Worm (Caenorhabditis elegans) whole organism, mixed stage, embryonic: ENCODE results near the gene F25B5.6.

Source experiments
- M03D4.4 ChIP-seq: sonication (generic microtip); optimal IDR thresholded peaks from 2 replicates; lab custom pipeline; 2017; ENCODE audit warnings: mild to moderate bottlenecking, missing genetic modification characterization, missing compliant biosample characterization
- bed-3 ChIP-seq: fragments of 200-800 bp; sonication (Bioruptor generic); optimal IDR thresholded peaks from 3 replicates; lab custom pipeline; 2018; ENCODE audit warnings: mild to moderate bottlenecking, missing genetic modification characterization, moderate library complexity, missing compliant biosample characterization
- blmp-1 ChIP-seq: fragments of 150-350 bp; optimal IDR thresholded peaks from 2 replicates; lab custom pipeline; 2014; ENCODE audit warnings: missing biosample characterization, missing genetic modification characterization
- ceh-39 ChIP-seq: fragments of 150-350 bp; optimal IDR thresholded peaks from 2 replicates; lab custom pipeline; 2014; ENCODE audit warnings: missing biosample characterization, missing genetic modification characterization
- ceh-43 ChIP-seq: fragments of 200-800 bp; sonication (Bioruptor generic); optimal IDR thresholded peaks from 2 replicates; lab custom pipeline; 2018; ENCODE audit warnings: mild to moderate bottlenecking, missing genetic modification characterization, moderate library complexity, missing compliant biosample characterization
- ceh-83 ChIP-seq: fragments of 200-800 bp; sonication (Bioruptor generic); optimal IDR thresholded peaks from 2 replicates; lab custom pipeline; 2018; ENCODE audit warnings: mild to moderate bottlenecking, missing genetic modification characterization, missing compliant biosample characterization
- ces-1 ChIP-seq: fragments of 150-350 bp; optimal IDR thresholded peaks from 2 replicates; lab custom pipeline; 2014; ENCODE audit warnings: missing biosample characterization, missing genetic modification reagents, missing genetic modification characterization
- cnd-1 ChIP-seq: fragments of 200-800 bp; sonication (Bioruptor generic); optimal IDR thresholded peaks from 2 replicates; lab custom pipeline; 2018; ENCODE audit warnings: mild to moderate bottlenecking, missing genetic modification characterization, missing compliant biosample characterization
- elt-3 ChIP-seq: fragments of 150-350 bp; optimal IDR thresholded peaks from 2 replicates; lab custom pipeline; 2014; ENCODE audit warnings: missing biosample characterization, missing genetic modification characterization
- flh-1 ChIP-seq: fragments of 200-800 bp; sonication (Bioruptor generic); optimal IDR thresholded peaks from 2 replicates; lab custom pipeline; 2018; ENCODE audit warnings: mild to moderate bottlenecking, missing genetic modification characterization, moderate library complexity, missing compliant biosample characterization
- ham-2 ChIP-seq: fragments of 200-800 bp; sonication (Bioruptor generic); optimal IDR thresholded peaks from 2 replicates; lab custom pipeline; 2018; ENCODE audit warnings: mild to moderate bottlenecking, missing genetic modification characterization, missing compliant biosample characterization
- hlh-1 ChIP-seq: fragments of 150-350 bp; optimal IDR thresholded peaks from 2 replicates; lab custom pipeline; 2014; ENCODE audit warnings: missing biosample characterization, missing genetic modification reagents, missing genetic modification characterization
- lin-13 ChIP-seq: fragments of 150-350 bp; optimal IDR thresholded peaks from 2 replicates; lab custom pipeline; 2014; ENCODE audit warnings: missing biosample characterization, missing genetic modification characterization
- lin-32 ChIP-seq: fragments of 200-800 bp; sonication (Bioruptor generic); optimal IDR thresholded peaks from 2 replicates; lab custom pipeline; 2018; ENCODE audit warnings: mild to moderate bottlenecking, missing genetic modification characterization, missing compliant biosample characterization
- lsy-2 ChIP-seq: fragments of 150-350 bp; optimal IDR thresholded peaks from 2 replicates; lab custom pipeline; 2014; ENCODE audit warnings: missing biosample characterization, missing genetic modification characterization
- mab-5 ChIP-seq: fragments of 150-350 bp; optimal IDR thresholded peaks from 2 replicates; lab custom pipeline; 2014; ENCODE audit warnings: missing biosample characterization, missing genetic modification characterization
- mep-1 ChIP-seq: fragments of 150-350 bp; optimal IDR thresholded peaks from 2 replicates; lab custom pipeline; 2017; ENCODE audit warnings: missing biosample characterization, missing genetic modification reagents, missing genetic modification characterization, inconsistent platforms
- mls-2 ChIP-seq: sonication (generic microtip); optimal IDR thresholded peaks from 2 replicates; lab custom pipeline; 2016; ENCODE audit warnings: mild to moderate bottlenecking, missing genetic modification characterization, moderate library complexity, missing compliant biosample characterization
- nhr-12 ChIP-seq: fragments of 150-350 bp; optimal IDR thresholded peaks from 2 replicates; lab custom pipeline; 2014; ENCODE audit warnings: missing biosample characterization, missing genetic modification characterization
- nhr-2 ChIP-seq: fragments of 150-350 bp; optimal IDR thresholded peaks from 2 replicates; lab custom pipeline; 2014; ENCODE audit warnings: missing biosample characterization, missing genetic modification characterization
- nhr-237 ChIP-seq: fragments of 150-350 bp; optimal IDR thresholded peaks from 2 replicates; lab custom pipeline; 2014; ENCODE audit warnings: missing biosample characterization, missing genetic modification characterization
- nhr-76 ChIP-seq: sonication (generic microtip); optimal IDR thresholded peaks from 2 replicates; lab custom pipeline; 2017; ENCODE audit warnings: missing biosample characterization, missing genetic modification characterization
- sem-2 ChIP-seq: fragments of 200-800 bp; sonication (Bioruptor generic); optimal IDR thresholded peaks from 2 replicates; lab custom pipeline; 2018; ENCODE audit warnings: mild to moderate bottlenecking, missing genetic modification characterization, missing compliant biosample characterization
- snpc-4 ChIP-seq: fragments of 150-350 bp; optimal IDR thresholded peaks from 2 replicates; lab custom pipeline; 2014; ENCODE audit warnings: missing biosample characterization, missing genetic modification characterization
- sptf-1 ChIP-seq: sonication (generic microtip); optimal IDR thresholded peaks from 2 replicates; lab custom pipeline; 2017; ENCODE audit warnings: mild to moderate bottlenecking, missing genetic modification characterization, moderate library complexity, missing compliant biosample characterization
- tbx-8 ChIP-seq: fragments of 200-800 bp; sonication (Bioruptor generic); optimal IDR thresholded peaks from 2 replicates; lab custom pipeline; 2018; ENCODE audit warnings: mild to moderate bottlenecking, missing genetic modification characterization, moderate library complexity, missing compliant biosample characterization
- unc-120 ChIP-seq: sonication (generic microtip); optimal IDR thresholded peaks from 2 replicates; lab custom pipeline; 2017; ENCODE audit warnings: missing genetic modification characterization, missing compliant biosample characterization; ENCODE audit not compliant: poor library complexity, severe bottlenecking
- unc-62 ChIP-seq: fragments of 150-350 bp; optimal IDR thresholded peaks from 2 replicates; lab custom pipeline; 2014; ENCODE audit warnings: missing biosample characterization, missing genetic modification reagents, missing genetic modification characterization
- zip-8 ChIP-seq: fragments of 150-350 bp; optimal IDR thresholded peaks from 2 replicates; lab custom pipeline; 2014; ENCODE audit warnings: missing biosample characterization, missing genetic modification characterization
- ztf-11 ChIP-seq: fragments of 150-350 bp; optimal IDR thresholded peaks from 2 replicates; lab custom pipeline; 2014; ENCODE audit warnings: missing biosample characterization, missing genetic modification characterization

F25B5.6 gene

DNA sequence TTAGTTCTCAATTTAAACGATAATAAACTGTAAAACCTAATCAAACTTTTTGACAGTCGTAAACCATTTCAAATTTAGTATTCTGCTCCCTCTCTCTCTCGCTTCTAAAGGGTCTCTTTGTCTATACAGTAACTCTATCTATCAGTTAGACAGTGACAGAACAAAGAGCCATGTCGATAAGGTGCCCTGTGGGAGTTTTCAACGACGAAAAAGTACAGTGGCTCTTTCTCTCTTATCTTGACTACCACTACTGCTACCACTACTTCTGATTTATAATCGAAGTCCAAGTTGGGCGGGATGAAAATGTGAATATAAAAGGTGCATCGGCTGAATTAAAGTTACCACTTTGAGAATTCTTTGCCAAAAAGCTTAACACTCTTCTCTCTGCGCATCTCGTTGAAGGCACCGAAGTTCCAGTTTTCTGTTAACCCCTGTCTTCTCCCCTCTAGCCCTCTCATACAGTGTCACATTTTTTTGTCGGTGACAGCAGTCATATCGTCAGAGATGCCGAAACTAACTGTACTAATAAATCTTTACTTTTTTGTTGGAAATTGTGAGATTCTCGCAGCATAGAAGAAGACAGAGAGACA is 2.3 kb upstream of the F25B5.6 start:
- no peak for TF ChIP-seq lin-13 (tag; lab: Kevin White, UChicago)
- no peak for TF ChIP-seq tbx-8 (GFP tag; lab: Kevin White, UChicago)
- no peak for TF ChIP-seq hlh-1
- no peak for TF ChIP-seq sem-2 (GFP tag; lab: Kevin White, UChicago)
- TF ChIP-seq zip-8 (tag; lab: Kevin White, UChicago) = no peak
- TF ChIP-seq nhr-237 (tag; lab: Kevin White, UChicago) = no peak
- no peak for TF ChIP-seq ceh-83 (GFP tag; lab: Kevin White, UChicago)
- no peak for TF ChIP-seq ceh-43
- no peak for TF ChIP-seq ceh-39 (tag; lab: Kevin White, UChicago)
- TF ChIP-seq M03D4.4 (tag; lab: Kevin White, UChicago) = no peak
- no peak for TF ChIP-seq bed-3

DNA sequence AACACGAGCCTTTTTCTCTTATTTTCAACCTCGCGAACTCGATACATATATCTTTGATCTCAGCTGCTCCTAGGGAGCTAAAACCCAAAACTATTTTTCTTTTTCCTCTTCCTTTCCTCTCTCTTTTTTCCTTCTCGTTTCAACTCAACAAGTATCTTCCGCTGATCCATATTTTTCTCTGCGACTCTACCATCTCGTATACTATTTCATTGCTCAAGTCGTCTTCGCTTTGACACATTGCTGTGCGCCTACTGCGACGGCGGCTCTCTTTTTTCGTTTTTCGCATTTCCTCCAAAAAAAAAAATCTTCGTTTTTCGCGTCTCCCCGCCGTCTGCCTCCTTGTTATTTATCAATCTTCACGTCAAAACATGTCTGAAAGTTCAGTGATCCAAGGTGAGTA is 1.3 kb upstream of the F25B5.6 start:
- TF ChIP-seq tbx-8 (GFP tag; lab: Kevin White, UChicago) (no peak), unc-120 (peak; percentile 29), cnd-1 (no peak), nhr-2 (tag; lab: Kevin White, UChicago) (no peak), hlh-1 (no peak), flh-1 (no peak), unc-62 (GFP tag; lab: Kevin White, UChicago) (peak; percentile 16), ces-1 (peak; percentile 4), ztf-11 (tag; lab: Kevin White, UChicago) (no peak)
- TF ChIP-seq, all 35 proteins: peak for 3

DNA sequence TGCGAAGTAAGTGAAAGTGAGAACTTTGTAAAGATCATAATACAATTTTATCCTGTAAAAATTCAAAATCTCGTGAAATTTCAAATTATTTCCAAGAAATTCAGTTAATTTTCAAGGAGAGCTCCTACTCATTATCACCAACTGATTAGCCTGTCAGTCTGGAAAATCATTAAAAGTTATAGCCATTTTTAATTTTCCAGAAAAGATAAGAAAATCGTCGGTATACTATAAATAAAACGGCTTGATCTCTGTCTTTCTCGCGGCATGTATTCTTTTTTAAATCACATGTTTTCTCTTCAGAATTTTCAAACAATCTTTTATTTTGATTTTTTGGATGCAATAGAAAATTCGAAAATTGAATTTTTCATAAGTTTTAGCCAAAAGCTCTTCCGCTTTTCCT is 453 bp upstream of the F25B5.6 start:
- TF ChIP-seq sem-2 (GFP tag; lab: Kevin White, UChicago) (no peak), blmp-1 (tag; lab: Kevin White, UChicago) (no peak), snpc-4 (tag; lab: Kevin White, UChicago) (no peak), ham-2 (GFP tag; lab: Kevin White, UChicago) (no peak), zip-8 (tag; lab: Kevin White, UChicago) (no peak), flh-1 (no peak), tbx-8 (GFP tag; lab: Kevin White, UChicago) (no peak), cnd-1 (no peak), nhr-76 (tag; lab: Kevin White, UChicago) (no peak), elt-3 (tag; lab: Kevin White, UChicago) (no peak), lin-32 (GFP tag; lab: Kevin White, UChicago) (no peak), ztf-11 (tag; lab: Kevin White, UChicago) (no peak), mep-1 (no peak), lin-13 (tag; lab: Kevin White, UChicago) (no peak), M03D4.4 (tag; lab: Kevin White, UChicago) (no peak)
- TF ChIP-seq, all 35 proteins: peak for 0

DNA sequence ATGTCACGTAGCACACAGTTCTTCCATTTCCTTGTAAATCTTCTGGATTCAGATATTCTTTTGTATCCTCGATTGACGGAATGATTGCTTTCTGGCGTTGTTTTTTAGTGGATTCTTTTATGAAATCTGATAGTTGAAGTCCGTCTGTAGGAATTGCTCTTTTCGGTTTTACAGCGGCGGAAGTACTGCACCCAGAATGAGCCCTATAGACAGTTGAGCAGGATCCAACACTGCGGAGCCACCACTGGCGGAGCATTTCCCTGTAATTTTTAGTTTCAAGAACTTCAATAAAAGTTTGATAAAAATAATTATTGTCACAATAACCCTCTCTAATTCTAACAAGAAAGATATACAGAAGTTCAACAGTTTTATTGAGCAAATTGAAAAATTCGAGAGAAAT is 2.7 kb downstream of the F25B5.6 start, which contains the start of gene F25B5.5:
F25B5.5 (minus strand) TSS at position 260 of the 400 bp plus-strand sequence.
- no peak for TF ChIP-seq sptf-1 (tag; lab: Kevin White, UChicago)
- no peak for TF ChIP-seq nhr-76 (tag; lab: Kevin White, UChicago)
- no peak for TF ChIP-seq lsy-2 (tag; lab: Kevin White, UChicago)
- TF ChIP-seq nhr-12 = no peak
- TF ChIP-seq mab-5 (tag; lab: Kevin White, UChicago) = no peak
- TF ChIP-seq mls-2 (tag; lab: Kevin White, UChicago) = no peak

DNA sequence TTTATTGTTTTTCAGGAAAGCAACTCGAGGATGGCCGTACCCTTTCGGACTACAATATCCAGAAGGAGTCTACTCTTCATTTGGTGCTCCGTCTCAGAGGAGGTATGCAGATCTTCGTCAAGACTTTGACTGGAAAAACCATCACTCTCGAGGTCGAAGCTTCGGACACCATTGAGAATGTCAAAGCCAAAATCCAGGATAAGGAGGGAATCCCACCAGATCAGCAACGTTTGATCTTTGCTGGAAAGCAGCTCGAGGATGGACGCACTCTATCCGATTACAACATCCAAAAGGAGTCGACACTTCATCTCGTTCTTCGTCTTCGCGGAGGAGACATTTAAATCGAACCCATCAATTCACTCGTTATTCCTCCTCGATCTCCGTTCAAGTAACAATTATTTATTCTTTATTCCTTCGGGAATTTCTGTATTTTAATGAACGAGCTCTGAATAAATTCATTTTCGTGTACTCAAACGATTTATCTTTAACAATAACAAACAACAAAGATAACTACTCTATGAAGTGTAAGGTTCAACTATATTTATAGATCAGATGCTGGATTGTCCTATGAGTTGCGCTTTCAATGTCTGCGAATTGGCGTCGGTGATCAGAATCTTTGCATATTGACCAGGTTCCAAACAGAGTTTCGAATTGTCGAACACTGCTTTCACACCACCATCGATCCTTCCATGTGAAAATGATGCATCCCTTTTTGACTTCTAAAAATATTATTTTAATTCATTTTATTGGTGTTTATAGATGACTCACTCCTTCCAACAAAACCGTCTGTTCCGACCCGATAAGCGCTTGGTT is 5.0 kb downstream of the F25B5.6 start:
- no peak for TF ChIP-seq elt-3 (tag; lab: Kevin White, UChicago)
- TF ChIP-seq ceh-83 (GFP tag; lab: Kevin White, UChicago) = peak; percentile 78
- peak; percentile 3 for TF ChIP-seq lin-32 (GFP tag; lab: Kevin White, UChicago)
